Fruit fly (Drosophila melanogaster) whole organism, prepupa: ENCODE measurements around the gene smo.

Experiments used
- Blimp-1 ChIP-seq: fragments of 200-800 bp; sonication (Bioruptor generic); optimal IDR thresholded peaks from 3 replicates; lab custom pipeline; 2017; ENCODE audit warnings: missing biosample characterization, missing genetic modification characterization, mild to moderate bottlenecking, moderate library complexity, missing genetic modification reagents
- CG10631 ChIP-seq: fragments of 200-800 bp; sonication (Bioruptor generic); optimal IDR thresholded peaks from 2 replicates; lab custom pipeline; 2016; ENCODE audit warnings: missing biosample characterization, missing genetic modification characterization
- CG10669 ChIP-seq: fragments of 200-800 bp; sonication (Bioruptor generic); optimal IDR thresholded peaks from 3 replicates; lab custom pipeline; 2018; ENCODE audit warnings: missing biosample characterization, mild to moderate bottlenecking, missing genetic modification characterization, moderate library complexity
- CG11294 ChIP-seq: fragments of 200-800 bp; sonication (Bioruptor generic); IDR thresholded peaks from 2 replicates; pipeline ENCODE4 v1.3.6; 2022; ENCODE audit warnings: missing biosample characterization, missing genetic modification characterization
- CG11762 ChIP-seq: fragments of 200-800 bp; sonication (Bioruptor generic); optimal IDR thresholded peaks from 3 replicates; lab custom pipeline; 2016; ENCODE audit warnings: missing biosample characterization, missing genetic modification characterization; ENCODE audit not compliant: insufficient read depth
- CG15336 ChIP-seq: fragments of 200-800 bp; sonication (Bioruptor generic); IDR thresholded peaks from 2 replicates; pipeline ENCODE4 v1.3.6; 2022; ENCODE audit warnings: missing biosample characterization, missing genetic modification characterization
- CG16779 ChIP-seq: fragments of 200-800 bp; sonication (Bioruptor generic); optimal IDR thresholded peaks from 3 replicates; lab custom pipeline; 2017; ENCODE audit warnings: missing biosample characterization, mild to moderate bottlenecking, missing genetic modification characterization
- CG3032 ChIP-seq: fragments of 200-800 bp; optimal IDR thresholded peaks from 2 replicates; lab custom pipeline; 2019; ENCODE audit warnings: missing biosample characterization, mild to moderate bottlenecking, missing genetic modification characterization, moderate library complexity
- CG31627 ChIP-seq: fragments of 200-800 bp; sonication (Bioruptor generic); optimal IDR thresholded peaks from 3 replicates; lab custom pipeline; 2016; ENCODE audit warnings: missing biosample characterization, missing genetic modification characterization
- CG32006 ChIP-seq: fragments of 200-800 bp; sonication (Bioruptor generic); optimal IDR thresholded peaks from 3 replicates; lab custom pipeline; 2017; ENCODE audit warnings: missing biosample characterization, mild to moderate bottlenecking, missing genetic modification characterization
- CG34406 ChIP-seq: fragments of 200-800 bp; sonication (Bioruptor generic); optimal IDR thresholded peaks from 3 replicates; lab custom pipeline; 2016; ENCODE audit warnings: missing biosample characterization, missing genetic modification characterization
- CG3919 ChIP-seq: fragments of 200-800 bp; sonication (Bioruptor generic); optimal IDR thresholded peaks from 3 replicates; lab custom pipeline; 2016; ENCODE audit warnings: missing biosample characterization, missing genetic modification characterization
- CG4318 ChIP-seq: fragments of 200-800 bp; sonication (Bioruptor generic); optimal IDR thresholded peaks from 3 replicates; lab custom pipeline; 2017; ENCODE audit warnings: missing biosample characterization, mild to moderate bottlenecking, missing genetic modification characterization
- CG6163 ChIP-seq: fragments of 200-800 bp; sonication (Bioruptor generic); IDR thresholded peaks from 3 replicates; pipeline ENCODE4 v1.3.6; 2022; ENCODE audit warnings: missing biosample characterization, missing genetic modification characterization
- CG6792 ChIP-seq: fragments of 200-800 bp; sonication (Bioruptor generic); optimal IDR thresholded peaks from 3 replicates; lab custom pipeline; 2016; ENCODE audit warnings: missing biosample characterization, missing genetic modification characterization
- CG6808 ChIP-seq: fragments of 200-800 bp; sonication (Bioruptor generic); optimal IDR thresholded peaks from 3 replicates; lab custom pipeline; 2017; ENCODE audit warnings: missing biosample characterization, missing genetic modification characterization, mild to moderate bottlenecking, moderate library complexity, missing genetic modification reagents
- CG8119 ChIP-seq: fragments of 200-800 bp; sonication (Bioruptor generic); IDR thresholded peaks from 3 replicates; pipeline ENCODE4 v1.3.6; 2022; ENCODE audit warnings: missing biosample characterization, missing genetic modification characterization
- CG8319 ChIP-seq: fragments of 200-800 bp; sonication (Bioruptor generic); optimal IDR thresholded peaks from 3 replicates; lab custom pipeline; 2016; ENCODE audit warnings: missing biosample characterization, missing genetic modification characterization
- CG8632 ChIP-seq: fragments of 200-800 bp; sonication (Bioruptor generic); optimal IDR thresholded peaks from 3 replicates; lab custom pipeline; 2016; ENCODE audit warnings: missing biosample characterization, missing genetic modification characterization
- Eip75B ChIP-seq: fragments of 200-800 bp; sonication (Bioruptor generic); optimal IDR thresholded peaks from 3 replicates; lab custom pipeline; 2016; ENCODE audit warnings: missing biosample characterization, missing genetic modification characterization
- Eip78C ChIP-seq: fragments of 200-800 bp; sonication (Bioruptor generic); peaks from one replicate; lab custom pipeline; 2016; ENCODE audit warnings: missing biosample characterization, missing genetic modification characterization
- Eip93F ChIP-seq: fragments of 200-800 bp; sonication (Bioruptor generic); optimal IDR thresholded peaks from 2 replicates; lab custom pipeline; 2016; ENCODE audit warnings: missing biosample characterization, mild to moderate bottlenecking, missing genetic modification characterization
- Gug ChIP-seq: fragments of 200-800 bp; sonication (Bioruptor generic); IDR thresholded peaks from 2 replicates; pipeline ENCODE4 v1.3.6; 2022; ENCODE audit warnings: missing biosample characterization, missing genetic modification characterization
- Hr38 ChIP-seq: sonication (Bioruptor generic); optimal IDR thresholded peaks from 2 replicates; lab custom pipeline; 2016; ENCODE audit warnings: missing biosample characterization, missing genetic modification characterization
- Hr39 ChIP-seq: fragments of 200-800 bp; sonication (Bioruptor generic); optimal IDR thresholded peaks from 2 replicates; lab custom pipeline; 2016; ENCODE audit warnings: missing biosample characterization, missing genetic modification characterization
- Hr4 ChIP-seq: fragments of 200-800 bp; sonication (Bioruptor generic); optimal IDR thresholded peaks from 3 replicates; lab custom pipeline; 2016; ENCODE audit warnings: missing biosample characterization, missing genetic modification characterization
- Lpt ChIP-seq: fragments of 200-800 bp; sonication (Bioruptor generic); optimal IDR thresholded peaks from 3 replicates; lab custom pipeline; 2016; ENCODE audit warnings: missing biosample characterization, missing genetic modification characterization
- OdsH ChIP-seq: fragments of 200-800 bp; sonication (Bioruptor generic); optimal IDR thresholded peaks from 3 replicates; lab custom pipeline; 2016; ENCODE audit warnings: missing biosample characterization, missing genetic modification characterization
- Sox14 ChIP-seq: fragments of 200-800 bp; sonication (Bioruptor generic); optimal IDR thresholded peaks from 3 replicates; lab custom pipeline; 2016; ENCODE audit warnings: missing biosample characterization, missing genetic modification characterization
- Sox15 ChIP-seq: fragments of 200-800 bp; sonication (Bioruptor generic); optimal IDR thresholded peaks from 3 replicates; lab custom pipeline; 2016; ENCODE audit warnings: missing biosample characterization, missing genetic modification characterization
- achi ChIP-seq: fragments of 200-800 bp; sonication (Bioruptor generic); optimal IDR thresholded peaks from 3 replicates; lab custom pipeline; 2016; ENCODE audit warnings: missing biosample characterization, missing genetic modification characterization
- acj6 ChIP-seq: fragments of 200-800 bp; sonication (Bioruptor generic); optimal IDR thresholded peaks from 3 replicates; lab custom pipeline; 2016; ENCODE audit warnings: missing biosample characterization, missing genetic modification characterization
- dac ChIP-seq: fragments of 200-800 bp; sonication (Bioruptor generic); optimal IDR thresholded peaks from 2 replicates; lab custom pipeline; 2017; ENCODE audit warnings: missing biosample characterization, mild to moderate bottlenecking, missing genetic modification characterization
- dsx ChIP-seq: fragments of 200-800 bp; optimal IDR thresholded peaks from 3 replicates; lab custom pipeline; 2019; ENCODE audit warnings: missing biosample characterization, mild to moderate bottlenecking, missing genetic modification characterization, moderate library complexity; ENCODE audit not compliant: poor library complexity, severe bottlenecking
- eg ChIP-seq: fragments of 200-800 bp; sonication (Bioruptor generic); IDR thresholded peaks from 3 replicates; pipeline ENCODE4 v1.3.6; 2022; ENCODE audit warnings: missing biosample characterization, missing genetic modification characterization
- fd59A ChIP-seq: fragments of 200-800 bp; sonication (Bioruptor generic); optimal IDR thresholded peaks from 2 replicates; lab custom pipeline; 2017; ENCODE audit warnings: missing biosample characterization, mild to moderate bottlenecking, missing genetic modification characterization, missing genetic modification reagents
- fd85E ChIP-seq: fragments of 200-800 bp; sonication (Bioruptor generic); optimal IDR thresholded peaks from 3 replicates; lab custom pipeline; 2016; ENCODE audit warnings: missing biosample characterization, missing genetic modification characterization
- fkh ChIP-seq: fragments of 200-800 bp; sonication (Bioruptor generic); optimal IDR thresholded peaks from 3 replicates; lab custom pipeline; 2017; ENCODE audit warnings: missing biosample characterization, mild to moderate bottlenecking, missing genetic modification characterization, moderate library complexity
- lz ChIP-seq: fragments of 200-800 bp; sonication (Bioruptor generic); optimal IDR thresholded peaks from 3 replicates; lab custom pipeline; 2016; ENCODE audit warnings: missing biosample characterization, missing genetic modification characterization
- net ChIP-seq: fragments of 200-800 bp; sonication (Bioruptor generic); optimal IDR thresholded peaks from 3 replicates; lab custom pipeline; 2016; ENCODE audit warnings: missing biosample characterization, missing genetic modification characterization
- pdm3 ChIP-seq: fragments of 200-800 bp; sonication (Bioruptor generic); optimal IDR thresholded peaks from 3 replicates; lab custom pipeline; 2016; ENCODE audit warnings: missing biosample characterization, missing genetic modification characterization
- salr ChIP-seq, 2 experiments: fragments of 200-800 bp; sonication (Bioruptor generic); optimal IDR thresholded peaks; 3 replicates each; lab custom pipeline; 2016 to 2018; ENCODE audit warnings: missing biosample characterization in 2 of 2, missing genetic modification characterization in 2 of 2, mild to moderate bottlenecking in 1 of 2
- spab ChIP-seq: fragments of 200-800 bp; sonication (Bioruptor generic); optimal IDR thresholded peaks from 2 replicates; lab custom pipeline; 2017; ENCODE audit warnings: missing biosample characterization, mild to moderate bottlenecking, missing genetic modification characterization, missing genetic modification reagents
- ss ChIP-seq, 2 experiments: fragments of 200-800 bp; sonication (Bioruptor generic); optimal IDR thresholded peaks; 2 replicates in 1 of 2; 3 replicates in 1 of 2; lab custom pipeline; 2017 to 2018; ENCODE audit warnings: mild to moderate bottlenecking in 2 of 2, missing biosample characterization in 2 of 2, missing genetic modification characterization in 2 of 2, moderate library complexity in 1 of 2
- svp ChIP-seq: fragments of 200-800 bp; sonication (Bioruptor generic); peaks from one replicate; lab custom pipeline; 2016; ENCODE audit warnings: missing biosample characterization, missing genetic modification characterization

smo gene

dm6 chr2L:249048-249825 lies 28.1 kb upstream of the smo start (continued):
- TF ChIP-seq CG31627 (GFP tag; lab: Kevin White, UChicago) (peak; percentile 36), pdm3 (GFP tag; lab: Kevin White, UChicago) (peak; percentile 75), CG15336 (GFP tag; lab: Robert Waterston, UW) (peak; percentile 70), achi (GFP tag; lab: Kevin White, UChicago) (peak; percentile 68), Sox14 (peak; percentile 42), Sox15 (GFP tag; lab: Kevin White, UChicago) (no peak), CG10669 (GFP tag; lab: Kevin White, UChicago) (peak; percentile 57), fd59A (peak; percentile 14), CG11294 (GFP tag; lab: Robert Waterston, UW) (peak; percentile 54; the same call in 1 of the 2 replicates), fd85E (GFP tag; lab: Kevin White, UChicago) (no peak), lz (peak; percentile 4), Blimp-1 (GFP tag; lab: Kevin White, UChicago) (no peak), CG8119 (GFP tag; lab: Robert Waterston, UW) (peak; percentile 71), svp (GFP tag; lab: Kevin White, UChicago) (peak; percentile 67), dsx (GFP tag; lab: Kevin White, UChicago) (peak; percentile 23), CG4318 (GFP tag; lab: Kevin White, UChicago) (peak; percentile 74), CG10631 (GFP tag; lab: Kevin White, UChicago) (peak; percentile 46), Gug (GFP tag; lab: Robert Waterston, UW) (peak; percentile 64), Lpt (GFP tag; lab: Kevin White, UChicago) (peak; percentile 25), CG8632 (GFP tag; lab: Kevin White, UChicago) (peak; percentile 24), Hr39 (peak; percentile 23), salr (GFP tag; optimal IDR thresholded peaks at IDR 0.05; lab: Kevin White, UChicago) (peak; percentile 34 to 85), CG16779 (tag; lab: Kevin White, UChicago) (peak; percentile 54), CG11762 (GFP tag; lab: Kevin White, UChicago) (peak; percentile 44), CG6792 (GFP tag; lab: Kevin White, UChicago) (peak; percentile 6), CG34406 (GFP tag; lab: Kevin White, UChicago) (peak; percentile 10), net (GFP tag; lab: Kevin White, UChicago) (peak; percentile 63), Eip75B (GFP tag; lab: Kevin White, UChicago) (peak; percentile 62), CG8319 (GFP tag; lab: Kevin White, UChicago) (no peak), fkh (GFP tag; lab: Kevin White, UChicago) (peak; percentile 65), Eip93F (no peak), CG6808 (GFP tag; lab: Kevin White, UChicago) (peak; percentile 50), CG3032 (tag; lab: Kevin White, UChicago) (peak; percentile 26), eg (GFP tag; lab: Robert Waterston, UW) (peak; percentile 64; the same call in 2 of the 3 replicates), CG3919 (GFP tag; lab: Kevin White, UChicago) (peak; percentile 42)
- TF ChIP-seq, all 60 proteins: peak for 50

- TF ChIP-seq Sox15 (GFP tag; lab: Kevin White, UChicago) (no peak), Eip78C (GFP tag; lab: Kevin White, UChicago) (peak; percentile 84), OdsH (GFP tag; lab: Kevin White, UChicago) (peak; percentile 9), pdm3 (GFP tag; lab: Kevin White, UChicago) (no peak), CG32006 (GFP tag; lab: Kevin White, UChicago) (peak; percentile 25), CG6792 (GFP tag; lab: Kevin White, UChicago) (no peak), Hr38 (no peak), CG10669 (GFP tag; lab: Kevin White, UChicago) (no peak), dsx (GFP tag; lab: Kevin White, UChicago) (peak; percentile 25), spab (GFP tag; lab: Kevin White, UChicago) (no peak), eg (GFP tag; lab: Robert Waterston, UW) (no peak; the same call in 2 of the 3 replicates), CG6163 (GFP tag; lab: Robert Waterston, UW) (peak; percentile 67; the same call in 2 of the 3 replicates), Hr4 (GFP tag; lab: Kevin White, UChicago) (no peak), CG3032 (tag; lab: Kevin White, UChicago) (peak; percentile 30), fkh (GFP tag; lab: Kevin White, UChicago) (peak; percentile 61), CG8632 (GFP tag; lab: Kevin White, UChicago) (peak; percentile 7), Blimp-1 (GFP tag; lab: Kevin White, UChicago) (peak; percentile 26), CG3919 (GFP tag; lab: Kevin White, UChicago) (peak; percentile 40), dac (GFP tag; lab: Kevin White, UChicago) (no peak), Lpt (GFP tag; lab: Kevin White, UChicago) (no peak), CG8119 (GFP tag; lab: Robert Waterston, UW) (peak; percentile 59; the same call in 2 of the 3 replicates), ss (GFP tag; optimal IDR thresholded peaks at IDR 0.05; lab: Kevin White, UChicago) (peak; percentile 38 to 53), acj6 (no peak)
These were observed 26.7 kb upstream of the smo start, which contains the start of gene kis for dm6 chr2L:250507-251215. TSS of gene kis (minus strand) at chr2L:250823.
